Fruit fly (Drosophila melanogaster) whole organism, wandering third instar larva: ENCODE data around the gene COX7A.

ENCODE experiments used
- HLH106 ChIP-seq: fragments of 200-800 bp; optimal IDR thresholded peaks from 3 replicates; lab custom pipeline; 2019; ENCODE audit warnings: missing biosample characterization, mild to moderate bottlenecking, missing genetic modification characterization, moderate library complexity
- N ChIP-seq: fragments of >200 bp; optimal IDR thresholded peaks from 2 replicates; lab custom pipeline; 2018; ENCODE audit warnings: missing biosample characterization, missing external identifiers, missing genetic modification characterization
- Vsx2 ChIP-seq: fragments of 200-300, 225-300 bp; sonication (Bioruptor generic); optimal IDR thresholded peaks from 2 replicates; lab custom pipeline; 2018; ENCODE audit warnings: missing biosample characterization, missing genetic modification characterization; ENCODE audit not compliant: partially characterized antibody
- foxo ChIP-seq, 2 experiments: fragments of 200-800 bp; sonication (Bioruptor generic); optimal IDR thresholded peaks; 2 replicates in 1 of 2; 3 replicates in 1 of 2; lab custom pipeline; 2016 to 2017; ENCODE audit warnings: missing biosample characterization in 2 of 2, missing genetic modification characterization in 2 of 2
- h ChIP-seq: fragments of 200-800 bp; sonication (Bioruptor generic); optimal IDR thresholded peaks from 3 replicates; lab custom pipeline; 2016; ENCODE audit warnings: missing biosample characterization, mild to moderate bottlenecking, missing genetic modification characterization
- jim ChIP-seq: fragments of 175-275, 200-325 bp; sonication (Bioruptor generic); optimal IDR thresholded peaks from 2 replicates; lab custom pipeline; 2016; ENCODE audit warnings: missing biosample characterization, mild to moderate bottlenecking, missing genetic modification characterization
- psq ChIP-seq: fragments of 200-800 bp; sonication (Bioruptor generic); optimal IDR thresholded peaks from 3 replicates; lab custom pipeline; 2017; ENCODE audit warnings: missing biosample characterization, mild to moderate bottlenecking, missing genetic modification characterization, moderate library complexity
- usp ChIP-seq: fragments of >200 bp; optimal IDR thresholded peaks from 2 replicates; lab custom pipeline; 2017; ENCODE audit warnings: missing biosample characterization, missing genetic modification characterization

DNA sequence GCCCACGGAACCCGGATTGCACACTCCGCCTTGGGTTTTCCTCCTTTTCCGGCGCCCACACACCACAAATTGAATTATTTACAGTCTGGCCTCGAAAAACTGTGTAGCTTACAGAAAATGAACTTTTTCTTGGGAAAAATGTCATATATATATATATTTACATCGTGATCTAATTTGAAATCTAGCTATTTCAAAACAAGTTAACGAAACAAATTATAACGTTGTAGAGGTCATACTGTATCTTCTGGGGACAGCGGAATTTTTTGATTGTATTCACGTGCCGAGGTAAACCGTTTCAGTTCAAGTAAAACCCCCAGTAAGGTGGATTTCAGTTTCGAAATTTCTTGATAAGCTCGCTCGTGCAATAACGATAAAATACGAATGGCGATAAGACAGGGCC, 13.6 kb upstream of the COX7A start:
- no peak for TF ChIP-seq usp (GFP tag; lab: Kevin White, UChicago)
- no peak for TF ChIP-seq N (GFP tag; lab: Kevin White, UChicago)
- TF ChIP-seq h (GFP tag; lab: Kevin White, UChicago), result peak; percentile 60
- peak in 1 of 2 experiments; percentile 69 for TF ChIP-seq foxo (GFP tag; optimal IDR thresholded peaks at IDR 0.05; lab: Kevin White, UChicago)
- no peak for TF ChIP-seq jim (GFP tag; lab: Kevin White, UChicago)
- TF ChIP-seq HLH106 (tag; lab: Kevin White, UChicago), result peak; percentile 68
- no peak for TF ChIP-seq Vsx2
- TF ChIP-seq psq (GFP tag; lab: Kevin White, UChicago), result peak; percentile 19
